Worm (Caenorhabditis elegans) whole organism, L3 larva: Measurements from ENCODE around the gene C06A1.7.

ENCODE experiments used
- ZK546.5 ChIP-seq: sonication (generic microtip); optimal IDR thresholded peaks from 2 replicates; lab custom pipeline; 2017; ENCODE audit warnings: missing biosample characterization, missing genetic modification characterization
- aly-2 ChIP-seq: fragments of 150-350 bp; optimal IDR thresholded peaks from 2 replicates; lab custom pipeline; 2014; ENCODE audit warnings: missing biosample characterization, missing genetic modification characterization
- ama-1 ChIP-seq: fragments of 150-350 bp; optimal IDR thresholded peaks from 2 replicates; lab custom pipeline; 2018
- ceh-16 ChIP-seq: sonication (generic microtip); optimal IDR thresholded peaks from 2 replicates; lab custom pipeline; 2017; ENCODE audit warnings: missing biosample characterization, missing genetic modification characterization
- ceh-28 ChIP-seq: fragments of 150-350 bp; optimal IDR thresholded peaks from 2 replicates; lab custom pipeline; 2014; ENCODE audit warnings: missing biosample characterization, missing genetic modification reagents, missing genetic modification characterization
- ceh-9 ChIP-seq: sonication (generic microtip); optimal IDR thresholded peaks from 2 replicates; lab custom pipeline; 2018; ENCODE audit warnings: missing biosample characterization, missing genetic modification characterization
- daf-12 ChIP-seq: fragments of 150-350 bp; optimal IDR thresholded peaks from 2 replicates; lab custom pipeline; 2014; ENCODE audit warnings: missing biosample characterization, missing genetic modification reagents, missing genetic modification characterization
- elt-1 ChIP-seq: fragments of 150-350 bp; optimal IDR thresholded peaks from 2 replicates; lab custom pipeline; 2014; ENCODE audit warnings: missing biosample characterization, missing genetic modification characterization
- elt-2 ChIP-seq: sonication (generic microtip); optimal IDR thresholded peaks from 2 replicates; lab custom pipeline; 2016; ENCODE audit warnings: missing genetic modification reagents, mild to moderate bottlenecking, missing genetic modification characterization, missing compliant biosample characterization
- elt-3 ChIP-seq, 3 experiments: fragments of 150-350 bp in 1 of 3; sonication (generic microtip) in 2 of 3; optimal IDR thresholded peaks; 2 replicates in 2 of 3; 4 replicates in 1 of 3; lab custom pipeline; 2014 to 2017; ENCODE audit warnings: missing biosample characterization in 3 of 3, missing genetic modification characterization in 3 of 3
- eor-1 ChIP-seq, 2 experiments: fragments of 150-350 bp; optimal IDR thresholded peaks; 2 replicates each; lab custom pipeline; 2014 to 2018; ENCODE audit warnings: missing biosample characterization in 2 of 2, missing genetic modification characterization in 2 of 2
- fkh-2 ChIP-seq: fragments of 150-350 bp; optimal IDR thresholded peaks from 2 replicates; lab custom pipeline; 2014; ENCODE audit warnings: missing biosample characterization, missing genetic modification reagents, missing genetic modification characterization
- fos-1 ChIP-seq: fragments of 150-350 bp; optimal IDR thresholded peaks from 2 replicates; lab custom pipeline; 2014; ENCODE audit warnings: missing biosample characterization, missing genetic modification characterization
- hmg-11 ChIP-seq: sonication (generic microtip); optimal IDR thresholded peaks from 2 replicates; lab custom pipeline; 2016; ENCODE audit warnings: missing genetic modification characterization, missing compliant biosample characterization
- jun-1 ChIP-seq: fragments of 150-350 bp; optimal IDR thresholded peaks from 2 replicates; lab custom pipeline; 2014; ENCODE audit warnings: missing biosample characterization, missing genetic modification reagents, missing genetic modification characterization
- lin-15B ChIP-seq: fragments of 150-350 bp; optimal IDR thresholded peaks from 2 replicates; lab custom pipeline; 2014; ENCODE audit warnings: missing biosample characterization, missing genetic modification characterization
- lin-39 ChIP-seq: fragments of 150-350 bp; optimal IDR thresholded peaks from 2 replicates; lab custom pipeline; 2018; ENCODE audit warnings: missing biosample characterization, missing genetic modification reagents, missing genetic modification characterization
- nfya-1 ChIP-seq: sonication (generic microtip); optimal IDR thresholded peaks from 2 replicates; lab custom pipeline; 2017; ENCODE audit warnings: missing genetic modification characterization, mild to moderate bottlenecking, missing compliant biosample characterization, antibody characterized with exemption, moderate library complexity; ENCODE audit not compliant: insufficient read depth
- nhr-11 ChIP-seq: fragments of 150-350 bp; optimal IDR thresholded peaks from 2 replicates; lab custom pipeline; 2014; ENCODE audit warnings: missing biosample characterization, missing genetic modification characterization
- nhr-12 ChIP-seq: fragments of 150-350 bp; optimal IDR thresholded peaks from 2 replicates; lab custom pipeline; 2014; ENCODE audit warnings: missing biosample characterization, missing genetic modification characterization
- nhr-23 ChIP-seq: fragments of 150-350 bp; optimal IDR thresholded peaks from 2 replicates; lab custom pipeline; 2014; ENCODE audit warnings: missing biosample characterization, missing genetic modification reagents, missing genetic modification characterization
- nhr-25 ChIP-seq: sonication (generic microtip); optimal IDR thresholded peaks from 2 replicates; lab custom pipeline; 2017; ENCODE audit warnings: missing biosample characterization, missing genetic modification characterization
- nhr-28 ChIP-seq: fragments of 150-350 bp; optimal IDR thresholded peaks from 2 replicates; lab custom pipeline; 2014; ENCODE audit warnings: missing biosample characterization, missing genetic modification characterization
- nhr-67 ChIP-seq: fragments of 150-350 bp; optimal IDR thresholded peaks from 2 replicates; lab custom pipeline; 2014; ENCODE audit warnings: missing biosample characterization, missing genetic modification characterization
- nhr-76 ChIP-seq: fragments of 150-350 bp; sonication (generic microtip); optimal IDR thresholded peaks from 5 replicates; lab custom pipeline; 2014; ENCODE audit warnings: missing biosample characterization, missing genetic modification characterization
- nhr-77 ChIP-seq: fragments of 150-350 bp; optimal IDR thresholded peaks from 2 replicates; lab custom pipeline; 2014; ENCODE audit warnings: missing biosample characterization, missing genetic modification characterization
- pqm-1 ChIP-seq: fragments of 150-350 bp; optimal IDR thresholded peaks from 2 replicates; lab custom pipeline; 2017; ENCODE audit warnings: missing biosample characterization, missing genetic modification characterization, inconsistent platforms
- sea-2 ChIP-seq: fragments of 150-350 bp; sonication (generic microtip); optimal IDR thresholded peaks from 4 replicates; lab custom pipeline; 2014; ENCODE audit warnings: missing biosample characterization, missing genetic modification reagents, missing genetic modification characterization
- skn-1 ChIP-seq: fragments of 150-350 bp; optimal IDR thresholded peaks from 2 replicates; lab custom pipeline; 2014; ENCODE audit warnings: missing biosample characterization, missing genetic modification characterization
- snpc-4 ChIP-seq: fragments of 150-350 bp; optimal IDR thresholded peaks from 2 replicates; lab custom pipeline; 2014; ENCODE audit warnings: missing biosample characterization, missing genetic modification characterization
- unc-39 ChIP-seq: sonication (generic microtip); optimal IDR thresholded peaks from 4 replicates; lab custom pipeline; 2017; ENCODE audit warnings: missing biosample characterization, missing genetic modification characterization
- zag-1 ChIP-seq: fragments of 150-350 bp; optimal IDR thresholded peaks from 2 replicates; lab custom pipeline; 2014; ENCODE audit warnings: missing biosample characterization, missing genetic modification characterization
- ztf-11 ChIP-seq: fragments of 150-350 bp; optimal IDR thresholded peaks from 2 replicates; lab custom pipeline; 2014; ENCODE audit warnings: missing biosample characterization, missing genetic modification characterization
- ztf-4 ChIP-seq: fragments of 150-350 bp; optimal IDR thresholded peaks from 2 replicates; lab custom pipeline; 2014; ENCODE audit warnings: missing biosample characterization, missing genetic modification characterization

The C06A1.7 gene

ce11 chrII:10564578-10564977 lies at the start of gene C06A1.7, which contains the start of gene C06A1.6:
Gene C06A1.7 (plus strand): TSS chrII:10564891.
Gene C06A1.6 (minus strand): TSS chrII:10564678.
- TF ChIP-seq nhr-77 (tag; lab: Kevin White, UChicago) (no peak), jun-1 (no peak), unc-39 (tag; lab: Kevin White, UChicago) (no peak), nhr-11 (tag; lab: Kevin White, UChicago) (no peak), ceh-16 (tag; lab: Kevin White, UChicago) (no peak), nfya-1 (tag; lab: Kevin White, UChicago) (no peak)
- TF ChIP-seq, all 47 proteins: peak for 0

ce11 chrII:10515422-10515821 lies 49.3 kb upstream of the C06A1.7 start:
- TF ChIP-seq ceh-28 (peak; percentile 2), pqm-1 (tag; lab: Kevin White, UChicago) (no peak), ztf-11 (tag; lab: Kevin White, UChicago) (no peak), nhr-23 (tag; lab: Kevin White, UChicago) (peak; percentile 54)

DNA sequence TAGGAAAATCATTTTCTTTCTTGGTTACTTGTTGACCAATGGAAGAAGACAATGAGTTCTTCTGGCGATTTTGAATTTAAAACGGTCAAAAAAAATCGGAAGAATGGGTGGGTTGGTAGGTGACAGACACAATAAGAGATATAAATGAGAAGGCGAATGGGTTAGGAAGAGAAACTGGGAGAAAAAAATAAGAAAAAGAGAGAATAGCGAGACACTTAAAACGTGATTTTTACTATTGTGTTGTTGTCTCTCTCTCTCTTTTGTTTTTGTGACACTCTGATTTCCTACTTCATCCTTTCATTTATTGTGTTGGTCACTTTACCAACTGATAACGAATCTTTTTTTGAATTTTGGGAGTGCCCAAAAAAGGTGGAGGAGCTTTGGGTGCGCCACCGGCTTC lies 48.3 kb upstream of the C06A1.7 start:
- TF ChIP-seq lin-15B (tag; lab: Kevin White, UChicago), result no peak
- TF ChIP-seq nhr-23 (tag; lab: Kevin White, UChicago), result peak; percentile 40

- TF ChIP-seq elt-1 (tag; lab: Kevin White, UChicago) (no peak), nhr-28 (tag; lab: Kevin White, UChicago) (no peak), ztf-4 (tag; lab: Kevin White, UChicago) (no peak), elt-2 (tag; lab: Kevin White, UChicago) (no peak), jun-1 (no peak), zag-1 (tag; lab: Kevin White, UChicago) (no peak), hmg-11 (tag; lab: Kevin White, UChicago) (no peak), nhr-25 (tag; lab: Kevin White, UChicago) (no peak), ama-1 (no peak), lin-39 (tag; lab: Kevin White, UChicago) (no peak), ceh-16 (tag; lab: Kevin White, UChicago) (no peak), nhr-12 (tag; lab: Kevin White, UChicago) (no peak), nhr-23 (tag; lab: Kevin White, UChicago) (no peak), ztf-11 (tag; lab: Kevin White, UChicago) (no peak), snpc-4 (tag; lab: Kevin White, UChicago) (no peak)
These were observed 45.7 kb upstream of the C06A1.7 start, which contains the start of gene F59B10.4 for ce11 chrII:10519017-10519416. Gene F59B10.4 (minus strand): TSS chrII:10519117.

DNA sequence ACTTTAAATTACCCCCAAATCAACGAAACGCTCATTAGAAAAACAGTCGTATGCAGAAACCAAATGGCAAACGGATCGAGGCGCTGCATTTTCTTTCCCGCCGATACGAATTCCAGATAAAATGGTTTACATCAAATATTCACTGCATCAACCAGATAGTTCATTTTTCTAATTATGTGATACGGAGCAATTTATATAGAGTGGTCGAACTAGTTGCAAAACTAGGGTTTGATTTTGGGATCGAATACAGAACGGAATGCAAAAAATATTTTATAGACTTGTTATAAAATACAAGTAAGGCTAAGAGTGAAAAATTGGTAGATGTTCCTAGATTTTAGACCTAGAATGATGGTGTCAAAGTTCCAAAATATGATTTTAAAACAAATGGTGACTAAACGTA lies 44.8 kb upstream of the C06A1.7 start:
- TF ChIP-seq ceh-28 (no peak), nhr-76 (tag; lab: Kevin White, UChicago) (no peak), nhr-25 (tag; lab: Kevin White, UChicago) (no peak), nhr-12 (tag; lab: Kevin White, UChicago) (no peak), elt-3 (tag; optimal IDR thresholded peaks at IDR 0.05; lab: Kevin White, UChicago) (no peak), aly-2 (no peak), ceh-9 (tag; lab: Kevin White, UChicago) (no peak), lin-15B (tag; lab: Kevin White, UChicago) (no peak), fos-1 (tag; lab: Kevin White, UChicago) (no peak), nhr-67 (tag; lab: Kevin White, UChicago) (no peak), pqm-1 (tag; lab: Kevin White, UChicago) (no peak), ZK546.5 (tag; lab: Kevin White, UChicago) (no peak), daf-12 (tag; lab: Kevin White, UChicago) (no peak), eor-1 (tag; optimal IDR thresholded peaks at IDR 0.05; lab: Kevin White, UChicago) (no peak), nhr-11 (tag; lab: Kevin White, UChicago) (no peak), skn-1 (tag; lab: Kevin White, UChicago) (no peak), fkh-2 (tag; lab: Kevin White, UChicago) (no peak)
- TF ChIP-seq, all 47 proteins: peak for 0

DNA sequence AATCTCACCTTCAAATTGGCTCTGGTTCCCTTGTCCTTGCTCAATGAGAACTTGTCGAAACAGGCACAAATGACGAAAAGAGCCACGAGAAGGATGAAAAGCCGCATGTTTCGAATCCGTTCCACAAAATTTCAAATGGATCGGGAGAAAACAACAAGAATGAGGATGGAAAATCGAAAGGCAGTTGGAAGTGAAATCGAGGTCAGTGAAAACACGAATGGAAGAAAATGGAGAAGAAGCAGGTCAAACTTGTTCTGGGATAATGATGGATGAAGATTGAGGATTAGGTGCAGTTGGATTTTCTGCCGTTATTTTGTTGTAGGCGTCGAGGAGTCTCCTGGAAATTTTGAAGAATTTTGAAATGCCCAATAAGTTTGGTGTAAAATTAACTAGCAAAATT lies 41.7 kb upstream of the C06A1.7 start:
- TF ChIP-seq sea-2, result no peak
- peak; percentile 55 for TF ChIP-seq nhr-23 (tag; lab: Kevin White, UChicago)
